Worm (Caenorhabditis elegans) whole organism, mixed stage, embryonic: ENCODE results near the gene C16C8.18.

Experiments used
- M03D4.4 ChIP-seq: sonication (generic microtip); optimal IDR thresholded peaks from 2 replicates; lab custom pipeline; 2017; ENCODE audit warnings: mild to moderate bottlenecking, missing genetic modification characterization, missing compliant biosample characterization
- blmp-1 ChIP-seq: fragments of 150-350 bp; optimal IDR thresholded peaks from 2 replicates; lab custom pipeline; 2014; ENCODE audit warnings: missing biosample characterization, missing genetic modification characterization
- ceh-39 ChIP-seq: fragments of 150-350 bp; optimal IDR thresholded peaks from 2 replicates; lab custom pipeline; 2014; ENCODE audit warnings: missing biosample characterization, missing genetic modification characterization
- ceh-43 ChIP-seq: fragments of 200-800 bp; sonication (Bioruptor generic); optimal IDR thresholded peaks from 2 replicates; lab custom pipeline; 2018; ENCODE audit warnings: mild to moderate bottlenecking, missing genetic modification characterization, moderate library complexity, missing compliant biosample characterization
- ceh-83 ChIP-seq: fragments of 200-800 bp; sonication (Bioruptor generic); optimal IDR thresholded peaks from 2 replicates; lab custom pipeline; 2018; ENCODE audit warnings: mild to moderate bottlenecking, missing genetic modification characterization, missing compliant biosample characterization
- cnd-1 ChIP-seq: fragments of 200-800 bp; sonication (Bioruptor generic); optimal IDR thresholded peaks from 2 replicates; lab custom pipeline; 2018; ENCODE audit warnings: mild to moderate bottlenecking, missing genetic modification characterization, missing compliant biosample characterization
- drap-1 ChIP-seq: fragments of 200-800 bp; sonication (Bioruptor generic); optimal IDR thresholded peaks from 3 replicates; lab custom pipeline; 2018; ENCODE audit warnings: mild to moderate bottlenecking, missing genetic modification characterization, missing compliant biosample characterization
- elt-3 ChIP-seq: fragments of 150-350 bp; optimal IDR thresholded peaks from 2 replicates; lab custom pipeline; 2014; ENCODE audit warnings: missing biosample characterization, missing genetic modification characterization
- flh-1 ChIP-seq: fragments of 200-800 bp; sonication (Bioruptor generic); optimal IDR thresholded peaks from 2 replicates; lab custom pipeline; 2018; ENCODE audit warnings: mild to moderate bottlenecking, missing genetic modification characterization, moderate library complexity, missing compliant biosample characterization
- ham-2 ChIP-seq: fragments of 200-800 bp; sonication (Bioruptor generic); optimal IDR thresholded peaks from 2 replicates; lab custom pipeline; 2018; ENCODE audit warnings: mild to moderate bottlenecking, missing genetic modification characterization, missing compliant biosample characterization
- hlh-1 ChIP-seq: fragments of 150-350 bp; optimal IDR thresholded peaks from 2 replicates; lab custom pipeline; 2014; ENCODE audit warnings: missing biosample characterization, missing genetic modification reagents, missing genetic modification characterization
- lin-13 ChIP-seq: fragments of 150-350 bp; optimal IDR thresholded peaks from 2 replicates; lab custom pipeline; 2014; ENCODE audit warnings: missing biosample characterization, missing genetic modification characterization
- lsy-2 ChIP-seq: fragments of 150-350 bp; optimal IDR thresholded peaks from 2 replicates; lab custom pipeline; 2014; ENCODE audit warnings: missing biosample characterization, missing genetic modification characterization
- mab-5 ChIP-seq: fragments of 150-350 bp; optimal IDR thresholded peaks from 2 replicates; lab custom pipeline; 2014; ENCODE audit warnings: missing biosample characterization, missing genetic modification characterization
- mep-1 ChIP-seq: fragments of 150-350 bp; optimal IDR thresholded peaks from 2 replicates; lab custom pipeline; 2017; ENCODE audit warnings: missing biosample characterization, missing genetic modification reagents, missing genetic modification characterization, inconsistent platforms
- mls-2 ChIP-seq: sonication (generic microtip); optimal IDR thresholded peaks from 2 replicates; lab custom pipeline; 2016; ENCODE audit warnings: mild to moderate bottlenecking, missing genetic modification characterization, moderate library complexity, missing compliant biosample characterization
- nhr-12 ChIP-seq: fragments of 150-350 bp; optimal IDR thresholded peaks from 2 replicates; lab custom pipeline; 2014; ENCODE audit warnings: missing biosample characterization, missing genetic modification characterization
- nhr-2 ChIP-seq: fragments of 150-350 bp; optimal IDR thresholded peaks from 2 replicates; lab custom pipeline; 2014; ENCODE audit warnings: missing biosample characterization, missing genetic modification characterization
- nhr-237 ChIP-seq: fragments of 150-350 bp; optimal IDR thresholded peaks from 2 replicates; lab custom pipeline; 2014; ENCODE audit warnings: missing biosample characterization, missing genetic modification characterization
- nhr-28 ChIP-seq: fragments of 150-350 bp; optimal IDR thresholded peaks from 2 replicates; lab custom pipeline; 2014; ENCODE audit warnings: missing biosample characterization, missing genetic modification characterization
- nhr-76 ChIP-seq: sonication (generic microtip); optimal IDR thresholded peaks from 2 replicates; lab custom pipeline; 2017; ENCODE audit warnings: missing biosample characterization, missing genetic modification characterization
- pha-4 ChIP-seq: fragments of 150-350 bp; optimal IDR thresholded peaks from 2 replicates; lab custom pipeline; 2018; ENCODE audit warnings: missing biosample characterization, missing genetic modification reagents, missing genetic modification characterization
- snpc-4 ChIP-seq: fragments of 150-350 bp; optimal IDR thresholded peaks from 2 replicates; lab custom pipeline; 2014; ENCODE audit warnings: missing biosample characterization, missing genetic modification characterization
- tbx-8 ChIP-seq: fragments of 200-800 bp; sonication (Bioruptor generic); optimal IDR thresholded peaks from 2 replicates; lab custom pipeline; 2018; ENCODE audit warnings: mild to moderate bottlenecking, missing genetic modification characterization, moderate library complexity, missing compliant biosample characterization
- unc-120 ChIP-seq: sonication (generic microtip); optimal IDR thresholded peaks from 2 replicates; lab custom pipeline; 2017; ENCODE audit warnings: missing genetic modification characterization, missing compliant biosample characterization; ENCODE audit not compliant: poor library complexity, severe bottlenecking
- unc-39 ChIP-seq: fragments of 150-350 bp; optimal IDR thresholded peaks from 2 replicates; lab custom pipeline; 2014; ENCODE audit warnings: missing biosample characterization, missing genetic modification characterization
- zip-8 ChIP-seq: fragments of 150-350 bp; optimal IDR thresholded peaks from 2 replicates; lab custom pipeline; 2014; ENCODE audit warnings: missing biosample characterization, missing genetic modification characterization
- ztf-11 ChIP-seq: fragments of 150-350 bp; optimal IDR thresholded peaks from 2 replicates; lab custom pipeline; 2014; ENCODE audit warnings: missing biosample characterization, missing genetic modification characterization

The C16C8.18 gene

DNA sequence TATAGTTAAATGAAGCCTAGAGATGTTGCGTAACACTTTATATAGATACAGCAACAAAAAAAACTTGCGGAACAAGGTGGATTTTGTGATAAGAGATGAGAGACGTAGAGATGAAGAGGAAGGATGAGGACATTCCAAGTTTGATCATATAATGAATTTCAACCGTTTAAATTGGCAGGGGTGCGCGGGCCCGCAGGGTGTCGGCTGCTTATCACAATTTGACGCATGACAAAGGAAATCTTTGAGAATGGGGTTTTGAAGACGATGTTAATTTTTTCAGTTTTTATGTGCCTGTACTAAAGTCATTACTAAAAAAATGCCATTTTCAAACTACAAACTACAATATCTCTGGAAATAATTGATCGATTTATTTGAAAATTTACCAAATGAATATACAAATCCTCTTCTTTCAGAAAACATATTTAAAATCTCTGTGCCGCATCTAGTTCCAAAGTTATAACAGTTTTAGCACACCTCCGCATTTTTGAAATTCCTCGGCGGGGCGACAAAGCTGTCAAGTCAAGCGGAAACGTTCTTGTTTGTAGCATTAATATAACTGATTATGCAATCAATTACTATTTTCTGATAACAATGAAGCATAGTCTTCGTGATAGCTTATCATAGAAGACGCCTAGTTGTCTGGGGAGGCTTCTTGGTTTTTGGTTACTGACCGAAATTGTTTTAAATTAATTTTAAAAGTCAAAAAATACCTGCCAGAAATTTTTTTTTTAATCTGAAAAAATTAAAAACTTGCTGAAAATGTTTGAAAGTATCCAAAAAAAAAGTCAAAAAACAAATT is 10.5 kb downstream of the C16C8.18 start:
- TF ChIP-seq zip-8 (tag; lab: Kevin White, UChicago) (peak; percentile 64), snpc-4 (tag; lab: Kevin White, UChicago) (no peak)

- TF ChIP-seq pha-4 (tag; lab: Kevin White, UChicago) = no peak
- TF ChIP-seq cnd-1 = no peak
- TF ChIP-seq ceh-83 (GFP tag; lab: Kevin White, UChicago) = no peak
- TF ChIP-seq ztf-11 (tag; lab: Kevin White, UChicago) = no peak
- no peak for TF ChIP-seq mls-2 (tag; lab: Kevin White, UChicago)
- no peak for TF ChIP-seq ceh-39
- no peak for TF ChIP-seq mep-1 (tag; lab: Kevin White, UChicago)
Observed at ce11 chrII:3440641-3440926, 11.1 kb downstream of the C16C8.18 start, which contains the start of gene C16C8.17. Gene C16C8.17 (plus strand): TSS chrII:3440827.

DNA sequence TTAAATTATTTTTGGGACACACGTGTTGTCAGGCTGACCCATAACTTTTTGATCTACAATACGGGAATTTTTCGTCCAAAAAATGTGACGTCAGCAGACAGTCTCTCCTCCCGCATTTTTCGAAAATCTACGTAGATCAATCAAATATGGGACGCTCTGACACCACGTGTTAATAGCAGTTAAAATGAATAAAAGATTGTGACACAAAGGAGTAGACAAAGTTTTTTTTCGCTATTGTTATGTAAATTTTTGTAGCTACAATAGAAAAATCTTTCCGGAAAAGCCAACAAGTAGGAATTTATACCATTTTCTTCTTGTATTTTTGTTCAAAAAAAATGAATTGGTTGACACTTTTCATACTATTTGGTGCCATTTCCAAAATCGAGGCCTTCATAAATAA is 11.9 kb downstream of the C16C8.18 start, which contains the start of gene C16C8.27:
C16C8.27 (plus strand) TSS at position 301 of the 400 bp plus-strand sequence.
- no peak for TF ChIP-seq lsy-2 (tag; lab: Kevin White, UChicago)
- no peak for TF ChIP-seq pha-4 (tag; lab: Kevin White, UChicago)
- TF ChIP-seq flh-1 (GFP tag; lab: Kevin White, UChicago) = no peak
- no peak for TF ChIP-seq nhr-76 (tag; lab: Kevin White, UChicago)
- TF ChIP-seq elt-3 (tag; lab: Kevin White, UChicago) = no peak
- TF ChIP-seq ham-2 (GFP tag; lab: Kevin White, UChicago) = no peak
- TF ChIP-seq M03D4.4 (tag; lab: Kevin White, UChicago) = no peak
- TF ChIP-seq ztf-11 (tag; lab: Kevin White, UChicago) = no peak
- TF ChIP-seq tbx-8 (GFP tag; lab: Kevin White, UChicago) = no peak

DNA sequence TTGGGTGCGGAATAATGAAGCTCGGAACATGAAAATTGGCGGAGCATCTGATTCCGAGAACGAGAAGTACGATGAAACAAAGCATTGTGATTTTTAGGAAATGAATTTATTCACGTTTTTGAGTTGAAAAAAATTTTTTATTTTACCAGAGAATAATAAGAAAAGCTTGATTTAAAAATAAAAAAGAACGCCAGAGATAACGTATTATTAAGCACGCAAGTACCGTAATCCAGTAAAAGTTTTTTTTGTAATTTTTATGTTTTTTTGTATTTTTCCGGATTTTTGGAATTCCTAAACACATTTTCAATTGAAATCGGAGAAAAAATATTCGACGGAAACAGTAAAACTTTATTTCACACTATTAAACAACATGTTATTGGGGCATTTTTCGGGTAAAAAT is 13.7 kb downstream of the C16C8.18 start, which contains the start of gene C16C8.22:
C16C8.22 (minus strand) TSS at position 101 of the 400 bp plus-strand sequence.
- no peak for TF ChIP-seq ztf-11 (tag; lab: Kevin White, UChicago)
- no peak for TF ChIP-seq nhr-2 (tag; lab: Kevin White, UChicago)
- TF ChIP-seq ham-2 (GFP tag; lab: Kevin White, UChicago) = no peak
- TF ChIP-seq ceh-43 (GFP tag; lab: Kevin White, UChicago) = no peak
- no peak for TF ChIP-seq blmp-1
- no peak for TF ChIP-seq tbx-8 (GFP tag; lab: Kevin White, UChicago)
- no peak for TF ChIP-seq nhr-28 (tag; lab: Kevin White, UChicago)
- TF ChIP-seq mls-2 (tag; lab: Kevin White, UChicago) = no peak
- TF ChIP-seq hlh-1 (tag; lab: Kevin White, UChicago) = no peak
- no peak for TF ChIP-seq lin-13 (tag; lab: Kevin White, UChicago)
- TF ChIP-seq M03D4.4 (tag; lab: Kevin White, UChicago) = no peak
- TF ChIP-seq pha-4 (tag; lab: Kevin White, UChicago) = no peak
- no peak for TF ChIP-seq mep-1 (tag; lab: Kevin White, UChicago)
- no peak for TF ChIP-seq flh-1 (GFP tag; lab: Kevin White, UChicago)
- no peak for TF ChIP-seq zip-8 (tag; lab: Kevin White, UChicago)
- TF ChIP-seq unc-120 (tag; lab: Kevin White, UChicago) = no peak

- TF ChIP-seq blmp-1 = no peak
Observed at ce11 chrII:3444280-3444679, 14.8 kb downstream of the C16C8.18 start, which contains the start of gene C16C8.4. Gene C16C8.4 (minus strand): TSS chrII:3444380.

- TF ChIP-seq zip-8 (tag; lab: Kevin White, UChicago) = no peak
Observed at ce11 chrII:3445285-3445806, 15.8 kb downstream of the C16C8.18 start, which contains the start of the genes C16C8.5 and C16C8.16. Gene C16C8.5 (minus strand): TSS chrII:3445385. Gene C16C8.16 (plus strand): TSS chrII:3445756.

DNA sequence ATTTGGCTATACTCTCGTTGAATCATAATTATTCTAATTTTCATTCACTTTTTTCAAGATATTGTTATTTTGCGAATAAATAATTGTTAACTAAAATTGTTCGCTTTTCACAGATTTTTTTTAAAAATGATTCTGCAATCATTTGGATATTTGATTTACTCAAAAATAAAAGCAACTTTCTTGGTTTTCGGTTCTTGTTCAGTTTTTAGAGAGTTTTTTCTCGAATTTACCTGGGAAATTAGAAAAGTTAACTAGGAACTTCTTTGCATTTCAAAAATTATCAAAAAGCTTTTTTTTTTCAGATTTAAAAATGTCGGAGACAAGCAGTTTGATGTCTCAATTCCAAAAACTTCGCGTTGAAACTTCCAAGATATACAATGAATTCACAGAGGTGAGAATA is 17.1 kb downstream of the C16C8.18 start, which contains the start of the genes C16C8.20 and gldi-6:
C16C8.20 (plus strand) TSS at position 301 of the 400 bp plus-strand sequence.
gldi-6 (plus strand) TSS at position 301 of the 400 bp plus-strand sequence.
- no peak for TF ChIP-seq lin-13 (tag; lab: Kevin White, UChicago)
- no peak for TF ChIP-seq M03D4.4 (tag; lab: Kevin White, UChicago)
- no peak for TF ChIP-seq zip-8 (tag; lab: Kevin White, UChicago)
- TF ChIP-seq unc-39 (tag; lab: Kevin White, UChicago) = no peak
- no peak for TF ChIP-seq nhr-237 (tag; lab: Kevin White, UChicago)
- no peak for TF ChIP-seq mab-5 (tag; lab: Kevin White, UChicago)
- no peak for TF ChIP-seq nhr-28 (tag; lab: Kevin White, UChicago)
- no peak for TF ChIP-seq mep-1 (tag; lab: Kevin White, UChicago)
- no peak for TF ChIP-seq tbx-8 (GFP tag; lab: Kevin White, UChicago)
- TF ChIP-seq flh-1 (GFP tag; lab: Kevin White, UChicago) = no peak
- TF ChIP-seq drap-1 = no peak
- TF ChIP-seq nhr-12 (tag; lab: Kevin White, UChicago) = no peak
- no peak for TF ChIP-seq ceh-43 (GFP tag; lab: Kevin White, UChicago)
- no peak for TF ChIP-seq ham-2 (GFP tag; lab: Kevin White, UChicago)
- TF ChIP-seq, all 35 proteins: peak for 0
